Worm (Caenorhabditis elegans) whole organism, L4 larva: ENCODE measurements around the gene aptf-3.

Source experiments
- F10B5.3 ChIP-seq: sonication (generic microtip); optimal IDR thresholded peaks from 2 replicates; lab custom pipeline; 2016; ENCODE audit warnings: mild to moderate bottlenecking, missing genetic modification characterization, missing compliant biosample characterization
- F44E2.7 ChIP-seq: fragments of 200-800 bp; sonication (Bioruptor generic); IDR thresholded peaks from 2 replicates; pipeline ENCODE4 v2.1.2; 2022; ENCODE audit warnings: missing genetic modification characterization, missing compliant biosample characterization
- R02D3.7 ChIP-seq: fragments of 150-350 bp; sonication (generic microtip); optimal IDR thresholded peaks from 3 replicates; lab custom pipeline; 2014; ENCODE audit warnings: missing biosample characterization, missing genetic modification characterization
- Y105C5A.15 ChIP-seq: fragments of 200-800 bp; sonication (Bioruptor generic); IDR thresholded peaks from 2 replicates; pipeline ENCODE4 v1.3.6; 2022; ENCODE audit warnings: missing genetic modification characterization, missing compliant biosample characterization
- Y48G9A.11 ChIP-seq: fragments of 200-800 bp; sonication (Bioruptor generic); IDR thresholded peaks from 2 replicates; pipeline ENCODE4 v1.3.6; 2022; ENCODE audit warnings: missing genetic modification reagents, missing genetic modification characterization, missing compliant biosample characterization
- Y5F2A.4 ChIP-seq: fragments of 200-800 bp; sonication (Bioruptor generic); optimal IDR thresholded peaks from 2 replicates; lab custom pipeline; 2018; ENCODE audit warnings: mild to moderate bottlenecking, missing genetic modification characterization, missing compliant biosample characterization
- Y75B8A.6 ChIP-seq: fragments of 200-800 bp; sonication (Bioruptor generic); IDR thresholded peaks from 2 replicates; pipeline ENCODE4 v1.3.6; 2022; ENCODE audit warnings: missing genetic modification reagents, missing genetic modification characterization, missing compliant biosample characterization
- ZK546.5 ChIP-seq, 2 experiments: sonication (generic microtip); optimal IDR thresholded peaks; 2 replicates each; lab custom pipeline; 2017; ENCODE audit warnings: missing biosample characterization in 2 of 2, missing genetic modification characterization in 2 of 2
- ceh-20 ChIP-seq: fragments of 200-800 bp; sonication (Bioruptor generic); IDR thresholded peaks from 2 replicates; pipeline ENCODE4 v1.3.6; 2022; ENCODE audit warnings: missing genetic modification reagents, missing genetic modification characterization, missing compliant biosample characterization
- ceh-32 ChIP-seq: sonication (generic microtip); optimal IDR thresholded peaks from 2 replicates; lab custom pipeline; 2016; ENCODE audit warnings: mild to moderate bottlenecking, missing genetic modification characterization, missing compliant biosample characterization; ENCODE audit not compliant: poor library complexity
- ceh-62 ChIP-seq: sonication (generic microtip); optimal IDR thresholded peaks from 2 replicates; lab custom pipeline; 2017; ENCODE audit warnings: missing biosample characterization, missing genetic modification characterization
- ceh-82 ChIP-seq: sonication (generic microtip); optimal IDR thresholded peaks from 2 replicates; lab custom pipeline; 2017; ENCODE audit warnings: missing biosample characterization, missing genetic modification characterization
- ces-1 ChIP-seq: fragments of 150-350 bp; sonication (generic microtip); optimal IDR thresholded peaks from 4 replicates; lab custom pipeline; 2014; ENCODE audit warnings: missing biosample characterization, missing genetic modification reagents, missing genetic modification characterization
- cey-2 ChIP-seq: sonication (generic microtip); optimal IDR thresholded peaks from 3 replicates; lab custom pipeline; 2017; ENCODE audit warnings: missing genetic modification characterization, mild to moderate bottlenecking, missing compliant biosample characterization, antibody characterized with exemption, borderline replicate concordance; ENCODE audit not compliant: insufficient read depth
- daf-8 ChIP-seq: fragments of 200-800 bp; sonication (Bioruptor generic); IDR thresholded peaks from 2 replicates; pipeline ENCODE4 v1.3.6; 2022; ENCODE audit warnings: missing genetic modification characterization, missing compliant biosample characterization
- dmd-6 ChIP-seq: fragments of 200-800 bp; sonication (Bioruptor generic); IDR thresholded peaks from 2 replicates; pipeline ENCODE4 v1.3.6; 2022; ENCODE audit warnings: missing genetic modification reagents, missing genetic modification characterization, missing compliant biosample characterization
- dmd-9 ChIP-seq: fragments of 200-800 bp; sonication (Bioruptor generic); IDR thresholded peaks from 2 replicates; pipeline ENCODE4 v1.3.6; 2022; ENCODE audit warnings: missing genetic modification reagents, missing genetic modification characterization, missing compliant biosample characterization
- dpl-1 ChIP-seq: fragments of 150-350 bp; optimal IDR thresholded peaks from 2 replicates; lab custom pipeline; 2014; ENCODE audit warnings: missing biosample characterization, missing genetic modification reagents, missing genetic modification characterization
- egl-27 ChIP-seq: sonication (generic microtip); optimal IDR thresholded peaks from 3 replicates; lab custom pipeline; 2017; ENCODE audit warnings: missing biosample characterization, missing genetic modification reagents, missing genetic modification characterization
- fkh-10 ChIP-seq: fragments of 150-350 bp; optimal IDR thresholded peaks from 2 replicates; lab custom pipeline; 2014; ENCODE audit warnings: missing biosample characterization, missing genetic modification reagents, missing genetic modification characterization
- hif-1 ChIP-seq, 2 experiments: sonication (generic microtip); optimal IDR thresholded peaks; 2 replicates each; lab custom pipeline; 2016 to 2017; ENCODE audit warnings: missing compliant biosample characterization in 2 of 2, missing genetic modification characterization in 2 of 2, missing genetic modification reagents in 2 of 2, missing genotype in 2 of 2, mild to moderate bottlenecking in 1 of 2
- hlh-11 ChIP-seq: fragments of 200-800 bp; sonication (Bioruptor generic); optimal IDR thresholded peaks from 2 replicates; lab custom pipeline; 2018; ENCODE audit warnings: mild to moderate bottlenecking, missing genetic modification characterization, missing compliant biosample characterization
- hmg-1.1 ChIP-seq: fragments of 200-800 bp; sonication (Bioruptor generic); IDR thresholded peaks from 2 replicates; pipeline ENCODE4 v1.3.6; 2022; ENCODE audit warnings: missing genetic modification reagents, missing genetic modification characterization, missing compliant biosample characterization
- jun-1 ChIP-seq: fragments of 150-350 bp; optimal IDR thresholded peaks from 2 replicates; lab custom pipeline; 2014; ENCODE audit warnings: missing biosample characterization, missing genetic modification reagents, missing genetic modification characterization
- lim-7 ChIP-seq: fragments of 200-800 bp; sonication (Bioruptor generic); IDR thresholded peaks from 2 replicates; pipeline ENCODE4 v1.3.6; 2022; ENCODE audit warnings: missing genetic modification characterization, missing compliant biosample characterization
- lin-29 ChIP-seq: fragments of 200-800 bp; sonication (Bioruptor generic); IDR thresholded peaks from 2 replicates; pipeline ENCODE4 v1.3.6; 2022; ENCODE audit warnings: missing genetic modification reagents, missing genetic modification characterization, missing compliant biosample characterization
- lin-38 ChIP-seq: fragments of 200-800 bp; sonication (Bioruptor generic); IDR thresholded peaks from 2 replicates; pipeline ENCODE4 v1.3.6; 2022; ENCODE audit warnings: missing genetic modification reagents, missing genetic modification characterization, missing compliant biosample characterization
- lin-39 ChIP-seq: fragments of 150-350 bp; optimal IDR thresholded peaks from 2 replicates; lab custom pipeline; 2014; ENCODE audit warnings: missing biosample characterization, missing genetic modification reagents, missing genetic modification characterization
- lir-3 ChIP-seq: sonication (generic microtip); optimal IDR thresholded peaks from 2 replicates; lab custom pipeline; 2016; ENCODE audit warnings: mild to moderate bottlenecking, missing genetic modification characterization, missing compliant biosample characterization
- mes-2 ChIP-seq: sonication (generic microtip); optimal IDR thresholded peaks from 2 replicates; lab custom pipeline; 2016; ENCODE audit warnings: missing genotype, mild to moderate bottlenecking, missing genetic modification characterization, missing compliant biosample characterization; ENCODE audit not compliant: poor library complexity, severe bottlenecking
- mxl-2 ChIP-seq: fragments of 200-800 bp; sonication (Bioruptor generic); conservative IDR thresholded peaks from 2 replicates; pipeline ENCODE4 v1.3.6; 2022; ENCODE audit warnings: missing genetic modification reagents, missing genetic modification characterization, missing compliant biosample characterization
- nhr-10 ChIP-seq: fragments of 150-350 bp; optimal IDR thresholded peaks from 2 replicates; lab custom pipeline; 2014; ENCODE audit warnings: missing biosample characterization, missing genetic modification characterization
- nhr-102 ChIP-seq: sonication (generic microtip); optimal IDR thresholded peaks from 2 replicates; lab custom pipeline; 2016; ENCODE audit warnings: mild to moderate bottlenecking, missing genetic modification characterization, moderate library complexity, missing compliant biosample characterization
- nhr-111 ChIP-seq: fragments of 200-800 bp; sonication (Bioruptor generic); optimal IDR thresholded peaks from 2 replicates; lab custom pipeline; 2018; ENCODE audit warnings: mild to moderate bottlenecking, missing genetic modification characterization, missing compliant biosample characterization
- nhr-25 ChIP-seq: sonication (generic microtip); optimal IDR thresholded peaks from 2 replicates; lab custom pipeline; 2017; ENCODE audit warnings: missing genetic modification characterization, mild to moderate bottlenecking, missing compliant biosample characterization, antibody characterized with exemption, moderate library complexity, borderline replicate concordance; ENCODE audit not compliant: insufficient read depth
- nhr-28 ChIP-seq: fragments of 150-350 bp; optimal IDR thresholded peaks from 2 replicates; lab custom pipeline; 2014; ENCODE audit warnings: missing biosample characterization, missing genetic modification characterization
- nhr-42 ChIP-seq: fragments of 200-800 bp; sonication (Bioruptor generic); IDR thresholded peaks from 2 replicates; pipeline ENCODE4 v1.3.6; 2022; ENCODE audit warnings: missing genetic modification characterization, missing compliant biosample characterization
- nhr-6 ChIP-seq: fragments of 150-350 bp; optimal IDR thresholded peaks from 2 replicates; lab custom pipeline; 2014; ENCODE audit warnings: missing biosample characterization, missing genetic modification characterization
- nhr-77 ChIP-seq: fragments of 150-350 bp; optimal IDR thresholded peaks from 2 replicates; lab custom pipeline; 2014; ENCODE audit warnings: missing biosample characterization, missing genetic modification characterization
- rbr-2 ChIP-seq: sonication (generic microtip); optimal IDR thresholded peaks from 2 replicates; lab custom pipeline; 2016; ENCODE audit warnings: missing genotype, missing genetic modification characterization, missing compliant biosample characterization
- sdz-12 ChIP-seq: fragments of 200-800 bp; sonication (Bioruptor generic); optimal IDR thresholded peaks from 2 replicates; lab custom pipeline; 2018; ENCODE audit warnings: mild to moderate bottlenecking, missing genetic modification characterization, missing compliant biosample characterization
- snpc-1.2 ChIP-seq: fragments of 200-800 bp; sonication (Bioruptor generic); IDR thresholded peaks from 2 replicates; pipeline ENCODE4 v1.3.6; 2022; ENCODE audit warnings: missing genetic modification reagents, missing genetic modification characterization, missing compliant biosample characterization
- snpc-4 ChIP-seq: fragments of 150-350 bp; optimal IDR thresholded peaks from 2 replicates; lab custom pipeline; 2014; ENCODE audit warnings: missing biosample characterization, missing genetic modification characterization
- tag-97 ChIP-seq: fragments of 200-800 bp; sonication (Bioruptor generic); IDR thresholded peaks from 2 replicates; pipeline ENCODE4 v1.3.6; 2022; ENCODE audit warnings: missing genetic modification characterization, missing compliant biosample characterization
- tra-1 ChIP-seq: fragments of 200-800 bp; sonication (Bioruptor generic); IDR thresholded peaks from 2 replicates; pipeline ENCODE4 v1.3.6; 2022; ENCODE audit warnings: missing genetic modification reagents, missing genetic modification characterization, missing compliant biosample characterization
- vab-7 ChIP-seq: fragments of 200-800 bp; sonication (Bioruptor generic); IDR thresholded peaks from 2 replicates; pipeline ENCODE4 v1.3.6; 2022; ENCODE audit warnings: missing genetic modification reagents, missing genetic modification characterization, missing compliant biosample characterization
- zag-1 ChIP-seq: fragments of 150-350 bp; optimal IDR thresholded peaks from 2 replicates; lab custom pipeline; 2014; ENCODE audit warnings: missing biosample characterization, missing genetic modification characterization
- zfp-2 ChIP-seq: sonication (generic microtip); optimal IDR thresholded peaks from 2 replicates; lab custom pipeline; 2016; ENCODE audit warnings: mild to moderate bottlenecking, missing genetic modification characterization, missing compliant biosample characterization
- zfp-3 ChIP-seq: fragments of 200-800 bp; sonication (Bioruptor generic); conservative IDR thresholded peaks from 2 replicates; pipeline ENCODE4 v1.3.6; 2022; ENCODE audit warnings: missing genetic modification reagents, missing genetic modification characterization, missing compliant biosample characterization
- ztf-7 ChIP-seq: fragments of 150-350 bp; optimal IDR thresholded peaks from 2 replicates; lab custom pipeline; 2014; ENCODE audit warnings: missing biosample characterization, missing genetic modification characterization

The aptf-3 gene

DNA sequence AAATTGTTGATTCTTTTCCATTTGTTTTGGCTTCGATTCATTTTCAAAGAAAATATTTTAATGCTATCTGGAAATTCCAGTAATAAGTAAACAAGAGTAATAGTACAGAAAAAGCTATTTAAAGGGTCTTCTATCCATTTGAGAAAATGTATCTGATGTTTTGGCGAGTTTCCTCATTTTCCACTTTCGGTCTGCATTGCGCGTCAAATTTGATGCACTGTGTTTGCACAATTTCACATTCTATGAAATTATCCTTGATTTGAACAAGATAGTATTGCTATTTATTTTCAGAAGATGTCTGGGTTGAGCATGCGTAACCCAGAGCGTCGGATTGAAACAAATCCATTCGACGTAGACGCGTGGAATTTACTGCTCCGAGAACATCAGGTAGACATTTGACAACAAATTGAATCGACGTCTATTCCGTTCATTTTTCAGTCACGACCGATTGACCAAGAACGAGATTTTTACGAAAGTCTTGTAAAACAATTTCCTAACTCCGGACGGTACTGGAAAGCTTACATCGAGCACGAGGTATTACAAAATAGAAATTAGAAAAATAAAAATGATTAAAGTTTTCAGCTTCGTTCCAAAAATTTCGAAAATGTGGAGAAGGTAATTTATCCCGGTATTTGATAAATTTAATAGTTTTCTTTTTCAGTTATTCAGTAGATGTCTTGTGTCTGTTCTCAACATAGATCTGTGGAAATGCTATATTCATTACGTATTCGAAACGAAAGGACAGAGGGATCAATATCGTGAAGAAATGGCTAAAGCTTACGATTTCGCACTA is 9.8 kb downstream of the aptf-3 start, which contains the start of gene suf-1 (continued):
- TF ChIP-seq hmg-1.1 (GFP tag; lab: Robert Waterston, UW) (no peak), zag-1 (tag; lab: Kevin White, UChicago) (no peak), zfp-3 (GFP tag; lab: Robert Waterston, UW) (no peak), nhr-6 (tag; lab: Kevin White, UChicago) (no peak), Y105C5A.15 (GFP tag; lab: Robert Waterston, UW) (0 out of 2 replicates have a peak, but pooled peaks have one; percentile 24), F10B5.3 (tag; lab: Kevin White, UChicago) (no peak), zfp-2 (tag; lab: Kevin White, UChicago) (no peak), F44E2.7 (no peak), ceh-20 (GFP tag; lab: Robert Waterston, UW) (no peak), Y48G9A.11 (GFP tag; lab: Robert Waterston, UW) (peak; percentile 64; the same call in 1 of the 2 replicates), lir-3 (tag; lab: Kevin White, UChicago) (no peak), nhr-25 (tag; lab: Kevin White, UChicago) (peak; percentile 57), mes-2 (tag; lab: Kevin White, UChicago) (peak; percentile 69), hif-1 (tag; optimal IDR thresholded peaks at IDR 0.05; lab: Kevin White, UChicago) (no peak), nhr-10 (no peak), daf-8 (GFP tag; lab: Robert Waterston, UW) (no peak), nhr-77 (no peak), ces-1 (no peak), jun-1 (tag; lab: Kevin White, UChicago) (no peak), Y75B8A.6 (GFP tag; lab: Robert Waterston, UW) (0 out of 2 replicates have a peak, but pooled peaks have one; percentile 23), fkh-10 (GFP tag; lab: Kevin White, UChicago) (no peak), hlh-11 (tag; lab: Kevin White, UChicago) (no peak), lin-38 (GFP tag; lab: Robert Waterston, UW) (peak; percentile 80), vab-7 (GFP tag; lab: Robert Waterston, UW) (0 out of 2 replicates have a peak, but pooled peaks have one; percentile 13), rbr-2 (no peak), ceh-62 (tag; lab: Kevin White, UChicago) (no peak), cey-2 (tag; lab: Kevin White, UChicago) (no peak), ztf-7 (tag; lab: Kevin White, UChicago) (no peak), dpl-1 (GFP tag; lab: Kevin White, UChicago) (peak; percentile 30), lin-39 (tag; lab: Kevin White, UChicago) (no peak), lin-29 (GFP tag; lab: Robert Waterston, UW) (no peak), sdz-12 (no peak), tag-97 (GFP tag; lab: Robert Waterston, UW) (no peak), nhr-42 (GFP tag; lab: Robert Waterston, UW) (no peak), ZK546.5 (tag; optimal IDR thresholded peaks at IDR 0.05; lab: Kevin White, UChicago) (no peak), dmd-9 (GFP tag; lab: Robert Waterston, UW) (no peak), R02D3.7 (no peak), snpc-4 (no peak), Y5F2A.4 (GFP tag; lab: Kevin White, UChicago) (peak; percentile 21), ceh-82 (tag; lab: Kevin White, UChicago) (no peak), dmd-6 (GFP tag; lab: Robert Waterston, UW) (no peak), tra-1 (GFP tag; lab: Robert Waterston, UW) (0 out of 2 replicates have a peak, but pooled peaks have one; percentile 47), lim-7 (no peak), nhr-111 (GFP tag; lab: Kevin White, UChicago) (no peak), snpc-1.2 (GFP tag; lab: Robert Waterston, UW) (peak; percentile 72), nhr-28 (tag; lab: Kevin White, UChicago) (no peak), nhr-102 (tag; lab: Kevin White, UChicago) (no peak), ceh-32 (tag; lab: Kevin White, UChicago) (no peak), egl-27 (no peak), mxl-2 (GFP tag; lab: Robert Waterston, UW) (no peak)
